Fruit fly (Drosophila melanogaster) whole organism, embryonic: ENCODE results near the gene CG17027.

Experiments used
- Blimp-1 ChIP-seq: fragments of 200-800 bp; sonication (Bioruptor generic); optimal IDR thresholded peaks from 3 replicates; lab custom pipeline; 2018; ENCODE audit warnings: missing biosample characterization, missing genetic modification characterization, mild to moderate bottlenecking, moderate library complexity, missing genetic modification reagents
- CG11456 ChIP-seq: fragments of 200-800 bp; sonication (Bioruptor generic); IDR thresholded peaks from 3 replicates; pipeline ENCODE4 v1.3.6; 2022; ENCODE audit warnings: missing biosample characterization, missing genetic modification characterization
- CG12744 ChIP-seq: fragments of 200-800 bp; sonication (Bioruptor generic); optimal IDR thresholded peaks from 2 replicates; lab custom pipeline; 2016; ENCODE audit warnings: missing biosample characterization, missing genetic modification characterization
- CG13287 ChIP-seq: fragments of 200-800 bp; sonication (Bioruptor generic); IDR thresholded peaks from 2 replicates; pipeline ENCODE4 v1.3.6; 2022; ENCODE audit warnings: missing biosample characterization, missing genetic modification characterization; ENCODE audit not compliant: partially characterized antibody
- CG16813 ChIP-seq: fragments of 200-800 bp; sonication (Bioruptor generic); IDR thresholded peaks from 3 replicates; pipeline ENCODE4 v1.3.6; 2022; ENCODE audit warnings: missing biosample characterization, missing genetic modification characterization; ENCODE audit not compliant: partially characterized antibody
- CG17568 ChIP-seq: fragments of 200-800 bp; sonication (Bioruptor generic); optimal IDR thresholded peaks from 2 replicates; lab custom pipeline; 2018; ENCODE audit warnings: missing biosample characterization, mild to moderate bottlenecking, missing genetic modification characterization, moderate library complexity
- CG18262 ChIP-seq: fragments of 200-800 bp; optimal IDR thresholded peaks from 3 replicates; lab custom pipeline; 2019; ENCODE audit warnings: missing biosample characterization, mild to moderate bottlenecking, missing genetic modification characterization, moderate library complexity
- CG2678 ChIP-seq: fragments of 200-800 bp; sonication (Bioruptor generic); optimal IDR thresholded peaks from 3 replicates; lab custom pipeline; 2019; ENCODE audit warnings: missing biosample characterization, mild to moderate bottlenecking, missing genetic modification characterization, moderate library complexity
- CG31441 ChIP-seq: fragments of 200-800 bp; sonication (Bioruptor generic); IDR thresholded peaks from 2 replicates; pipeline ENCODE4 v1.3.6; 2022; ENCODE audit warnings: missing biosample characterization, missing genetic modification characterization
- CG3407 ChIP-seq: fragments of 200-800 bp; sonication (Bioruptor generic); optimal IDR thresholded peaks from 2 replicates; lab custom pipeline; 2018; ENCODE audit warnings: missing biosample characterization, mild to moderate bottlenecking, missing genetic modification characterization
- CG34422 ChIP-seq: fragments of 200-800 bp; sonication (Bioruptor generic); IDR thresholded peaks from 3 replicates; pipeline ENCODE4 v1.3.6; 2022; ENCODE audit warnings: missing biosample characterization, missing genetic modification characterization
- CG4424 ChIP-seq: fragments of 200-800 bp; sonication (Bioruptor generic); optimal IDR thresholded peaks from 3 replicates; lab custom pipeline; 2016; ENCODE audit warnings: missing biosample characterization, missing genetic modification characterization
- CG7372 ChIP-seq: fragments of 200-800 bp; sonication (Bioruptor generic); IDR thresholded peaks from 2 replicates; pipeline ENCODE4 v1.3.6; 2022; ENCODE audit warnings: missing biosample characterization, missing genetic modification characterization
- CG7963 ChIP-seq: fragments of 200-800 bp; sonication (Bioruptor generic); IDR thresholded peaks from 3 replicates; pipeline ENCODE4 v1.3.6; 2022; ENCODE audit warnings: missing biosample characterization, missing genetic modification characterization; ENCODE audit not compliant: partially characterized antibody
- CG8765 ChIP-seq: fragments of 200-800 bp; sonication (Bioruptor generic); IDR thresholded peaks from 2 replicates; pipeline ENCODE4 v1.3.6; 2022; ENCODE audit warnings: missing biosample characterization, missing genetic modification characterization
- CG8924 ChIP-seq: fragments of 200-800 bp; optimal IDR thresholded peaks from 3 replicates; lab custom pipeline; 2019; ENCODE audit warnings: missing biosample characterization, mild to moderate bottlenecking, missing genetic modification characterization, moderate library complexity
- CG9876 ChIP-seq: fragments of 200-800 bp; sonication (Bioruptor generic); optimal IDR thresholded peaks from 2 replicates; lab custom pipeline; 2016; ENCODE audit warnings: missing biosample characterization, missing genetic modification characterization
- CoRest ChIP-seq: fragments of 200-800 bp; sonication (Bioruptor generic); optimal IDR thresholded peaks from 3 replicates; lab custom pipeline; 2018; ENCODE audit warnings: missing biosample characterization, mild to moderate bottlenecking, missing genetic modification characterization, moderate library complexity
- Deaf1 ChIP-seq: fragments of 200-800 bp; optimal IDR thresholded peaks from 3 replicates; lab custom pipeline; 2019; ENCODE audit warnings: missing biosample characterization, mild to moderate bottlenecking, missing genetic modification characterization, moderate library complexity
- Fer3 ChIP-seq: fragments of 200-800 bp; sonication (Bioruptor generic); optimal IDR thresholded peaks from 2 replicates; lab custom pipeline; 2018; ENCODE audit warnings: missing biosample characterization, mild to moderate bottlenecking, missing genetic modification characterization, moderate library complexity
- MTF-1 ChIP-seq: fragments of 200-800 bp; sonication (Bioruptor generic); optimal IDR thresholded peaks from 2 replicates; lab custom pipeline; 2018; ENCODE audit warnings: missing biosample characterization, mild to moderate bottlenecking, missing genetic modification characterization, borderline replicate concordance
- Max ChIP-seq: fragments of 200-800 bp; sonication (Bioruptor generic); optimal IDR thresholded peaks from 2 replicates; lab custom pipeline; 2016; ENCODE audit warnings: missing biosample characterization, mild to moderate bottlenecking, missing genetic modification characterization
- NfI ChIP-seq: fragments of 200-800 bp; sonication (Bioruptor generic); optimal IDR thresholded peaks from 3 replicates; lab custom pipeline; 2018; ENCODE audit warnings: missing biosample characterization, mild to moderate bottlenecking, missing genetic modification characterization, moderate library complexity
- PHDP ChIP-seq: fragments of 200-800 bp; sonication (Bioruptor generic); optimal IDR thresholded peaks from 3 replicates; lab custom pipeline; 2018; ENCODE audit warnings: missing biosample characterization, mild to moderate bottlenecking, missing genetic modification characterization, moderate library complexity
- Ssrp ChIP-seq: fragments of 200-800 bp; sonication (Bioruptor generic); optimal IDR thresholded peaks from 2 replicates; lab custom pipeline; 2018; ENCODE audit warnings: missing biosample characterization, mild to moderate bottlenecking, missing genetic modification characterization, moderate library complexity
- abd-A ChIP-seq: fragments of 200-800 bp; sonication (Bioruptor generic); optimal IDR thresholded peaks from 3 replicates; lab custom pipeline; 2019; ENCODE audit warnings: missing biosample characterization, mild to moderate bottlenecking, missing genetic modification characterization, moderate library complexity
- bigmax ChIP-seq: fragments of 200-800 bp; sonication (Bioruptor generic); optimal IDR thresholded peaks from 2 replicates; lab custom pipeline; 2018; ENCODE audit warnings: missing biosample characterization, mild to moderate bottlenecking, missing genetic modification characterization
- fd96Cb ChIP-seq: fragments of 200-800 bp; sonication (Bioruptor generic); optimal IDR thresholded peaks from 2 replicates; lab custom pipeline; 2018; ENCODE audit warnings: missing biosample characterization, mild to moderate bottlenecking, missing genetic modification characterization, moderate library complexity
- fru ChIP-seq: fragments of >200 bp; optimal IDR thresholded peaks from 2 replicates; lab custom pipeline; 2017
- hbn ChIP-seq: fragments of 200-800 bp; sonication (Bioruptor generic); IDR thresholded peaks from 2 replicates; pipeline ENCODE4 v1.3.6; 2022; ENCODE audit warnings: missing biosample characterization, missing genetic modification characterization; ENCODE audit not compliant: partially characterized antibody
- knrl ChIP-seq: fragments of 200-800 bp; sonication (Bioruptor generic); IDR thresholded peaks from 3 replicates; pipeline ENCODE4 v1.3.6; 2022; ENCODE audit warnings: missing biosample characterization, missing genetic modification characterization; ENCODE audit not compliant: partially characterized antibody
- lola ChIP-seq, 3 experiments: fragments of >200 bp in 2 of 3; fragments of 200-800 bp in 1 of 3; sonication (Bioruptor generic) in 1 of 3; optimal IDR thresholded peaks; 2 replicates each; lab custom pipeline; 2017 to 2019; ENCODE audit warnings: missing biosample characterization in 3 of 3, missing genetic modification characterization in 3 of 3, mild to moderate bottlenecking in 1 of 3, moderate library complexity in 1 of 3
- luna ChIP-seq: fragments of 200-800 bp; sonication (Bioruptor generic); optimal IDR thresholded peaks from 2 replicates; lab custom pipeline; 2016; ENCODE audit warnings: missing biosample characterization, missing genetic modification characterization
- oc ChIP-seq: fragments of 200-800 bp; sonication (Bioruptor generic); optimal IDR thresholded peaks from 2 replicates; lab custom pipeline; 2018; ENCODE audit warnings: missing biosample characterization, mild to moderate bottlenecking, missing genetic modification characterization, moderate library complexity
- peb ChIP-seq: fragments of 200-800 bp; sonication (Bioruptor generic); IDR thresholded peaks from 2 replicates; pipeline ENCODE4 v1.3.6; 2022; ENCODE audit warnings: missing biosample characterization, missing genetic modification characterization
- phol ChIP-seq: fragments of 200-800 bp; sonication (Bioruptor generic); optimal IDR thresholded peaks from 3 replicates; lab custom pipeline; 2018; ENCODE audit warnings: missing biosample characterization, mild to moderate bottlenecking, missing genetic modification characterization, moderate library complexity
- pum ChIP-seq: fragments of 200-800 bp; sonication (Bioruptor generic); optimal IDR thresholded peaks from 2 replicates; lab custom pipeline; 2016; ENCODE audit warnings: missing biosample characterization, missing genetic modification characterization
- sd ChIP-seq: fragments of 200-800 bp; sonication (Bioruptor generic); optimal IDR thresholded peaks from 3 replicates; lab custom pipeline; 2018; ENCODE audit warnings: missing biosample characterization, mild to moderate bottlenecking, missing genetic modification characterization, moderate library complexity
- so ChIP-seq: fragments of 200-800 bp; sonication (Bioruptor generic); IDR thresholded peaks from 3 replicates; pipeline ENCODE4 v1.3.6; 2022; ENCODE audit warnings: missing biosample characterization, missing genetic modification characterization
- stc ChIP-seq: fragments of 200-800 bp; sonication (Bioruptor generic); IDR thresholded peaks from 2 replicates; pipeline ENCODE4 v1.3.6; 2022; ENCODE audit warnings: missing biosample characterization, missing genetic modification characterization
- tup ChIP-seq: fragments of 200-800 bp; sonication (Bioruptor generic); optimal IDR thresholded peaks from 2 replicates; lab custom pipeline; 2016; ENCODE audit warnings: missing biosample characterization, mild to moderate bottlenecking, missing genetic modification characterization, moderate library complexity
- vnd ChIP-seq: fragments of 200-800 bp; sonication (Bioruptor generic); IDR thresholded peaks from 3 replicates; pipeline ENCODE4 v1.3.6; 2022; ENCODE audit warnings: missing biosample characterization, missing genetic modification characterization; ENCODE audit not compliant: partially characterized antibody
- z ChIP-seq: fragments of 200-800 bp; sonication (Bioruptor generic); IDR thresholded peaks from 3 replicates; pipeline ENCODE4 v1.3.6; 2022; ENCODE audit warnings: missing biosample characterization, missing genetic modification characterization
- zen2 ChIP-seq: fragments of 200-800 bp; sonication (Bioruptor generic); IDR thresholded peaks from 3 replicates; pipeline ENCODE4 v1.3.6; 2022; ENCODE audit warnings: missing biosample characterization, missing genetic modification characterization; ENCODE audit not compliant: partially characterized antibody
- zf30C ChIP-seq: fragments of 200-800 bp; sonication (Bioruptor generic); optimal IDR thresholded peaks from 3 replicates; lab custom pipeline; 2018; ENCODE audit warnings: missing biosample characterization, mild to moderate bottlenecking, missing genetic modification characterization

Gene CG17027

DNA sequence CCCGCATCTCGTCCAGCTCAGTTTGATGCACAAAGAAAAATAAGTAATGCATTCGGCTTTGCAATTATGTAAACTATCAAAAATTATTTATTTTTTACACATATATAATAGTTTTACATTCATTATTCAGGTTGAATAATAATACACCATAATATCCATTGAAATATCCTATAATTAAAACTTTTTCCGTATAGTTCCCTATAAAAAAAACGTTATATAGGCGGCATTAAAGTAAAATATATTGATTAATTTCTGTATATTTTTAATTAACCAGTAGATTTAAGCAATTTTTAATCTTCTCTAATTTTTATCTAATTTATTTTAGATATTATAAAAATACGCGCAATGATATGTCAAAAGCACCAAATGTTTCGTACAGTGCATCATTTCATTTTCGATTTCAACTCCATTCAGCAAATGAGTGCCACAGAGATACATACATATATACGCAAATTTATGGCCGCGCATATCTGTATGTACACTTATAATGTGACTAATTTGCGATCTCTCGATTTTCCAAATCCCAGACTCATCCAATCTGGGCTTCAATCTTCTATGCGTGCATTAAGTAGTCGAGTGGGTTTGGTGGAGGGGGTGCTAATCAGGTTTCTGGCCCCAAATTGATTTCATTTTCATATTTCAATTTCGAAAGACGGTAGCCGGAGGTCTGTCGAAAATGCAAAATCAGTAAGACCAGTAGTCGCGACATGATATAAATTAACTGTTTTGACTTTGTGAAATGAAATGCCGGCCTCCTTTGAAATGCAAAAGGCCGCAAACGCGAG lies 33.5 kb downstream of the CG17027 start (continued):
- no peak for TF ChIP-seq tup (GFP tag; lab: Kevin White, UChicago)
- TF ChIP-seq CG8924, result peak; percentile 22
- TF ChIP-seq so (GFP tag; lab: Robert Waterston, UW), result no peak
- TF ChIP-seq CG9876, result no peak
- no peak for TF ChIP-seq zen2 (GFP tag; lab: Robert Waterston, UW)
- peak; percentile 45 for TF ChIP-seq zf30C (GFP tag; lab: Kevin White, UChicago)
- TF ChIP-seq PHDP (tag; lab: Kevin White, UChicago), result peak; percentile 5
- no peak for TF ChIP-seq pum (GFP tag; lab: Kevin White, UChicago)
- TF ChIP-seq peb, result no peak
- TF ChIP-seq fd96Cb (tag; lab: Kevin White, UChicago), result peak; percentile 20
- TF ChIP-seq CG11456 (GFP tag; lab: Robert Waterston, UW), result no peak
- peak; percentile 35 for TF ChIP-seq Blimp-1 (GFP tag; lab: Kevin White, UChicago)
- no peak for TF ChIP-seq CG16813 (GFP tag; lab: Robert Waterston, UW)
- TF ChIP-seq Deaf1, result no peak
- no peak for TF ChIP-seq MTF-1 (GFP tag; lab: Kevin White, UChicago)
- no peak for TF ChIP-seq CG8765 (GFP tag; lab: Robert Waterston, UW)
- peak; percentile 20 for TF ChIP-seq sd (tag; lab: Kevin White, UChicago)
- no peak for TF ChIP-seq z
- no peak for TF ChIP-seq Fer3 (tag; lab: Kevin White, UChicago)
- TF ChIP-seq phol, result peak; percentile 43
- TF ChIP-seq Ssrp (tag; lab: Kevin White, UChicago), result peak; percentile 33
- TF ChIP-seq CG4424, result no peak
- TF ChIP-seq NfI, result no peak
- no peak for TF ChIP-seq vnd (GFP tag; lab: Robert Waterston, UW)
- no peak for TF ChIP-seq bigmax (GFP tag; lab: Kevin White, UChicago)
- TF ChIP-seq abd-A (tag; lab: Kevin White, UChicago), result peak; percentile 63
- TF ChIP-seq Max, result no peak
- TF ChIP-seq CG2678 (tag; lab: Kevin White, UChicago), result peak; percentile 50
- no peak for TF ChIP-seq hbn (GFP tag; lab: Robert Waterston, UW)
- no peak for TF ChIP-seq CG12744 (GFP tag; lab: Kevin White, UChicago)
- no peak for TF ChIP-seq knrl (GFP tag; lab: Robert Waterston, UW)
- no peak for TF ChIP-seq oc
- TF ChIP-seq CG34422 (GFP tag; lab: Robert Waterston, UW), result no peak
- peak; percentile 37 for TF ChIP-seq CoRest (tag; lab: Kevin White, UChicago)
- peak in 1 of 3 experiments; percentile 55 for TF ChIP-seq lola (GFP tag; optimal IDR thresholded peaks at IDR 0.05; lab: Kevin White, UChicago)
- peak; percentile 70 for TF ChIP-seq CG18262 (tag; lab: Kevin White, UChicago)
- TF ChIP-seq CG13287 (GFP tag; lab: Robert Waterston, UW), result no peak
- TF ChIP-seq stc, result no peak
- no peak for TF ChIP-seq fru (lab: Kevin White, UChicago)
- TF ChIP-seq CG31441 (GFP tag; lab: Robert Waterston, UW), result peak; percentile 63
- TF ChIP-seq CG7372, result no peak
- no peak for TF ChIP-seq CG3407 (GFP tag; lab: Kevin White, UChicago)
- no peak for TF ChIP-seq luna
- no peak for TF ChIP-seq CG17568 (GFP tag; lab: Kevin White, UChicago)
- TF ChIP-seq CG7963 (GFP tag; lab: Robert Waterston, UW), result no peak
